Fruit fly (Drosophila melanogaster): Measurements from ENCODE around the gene RPA1.

DNA sequence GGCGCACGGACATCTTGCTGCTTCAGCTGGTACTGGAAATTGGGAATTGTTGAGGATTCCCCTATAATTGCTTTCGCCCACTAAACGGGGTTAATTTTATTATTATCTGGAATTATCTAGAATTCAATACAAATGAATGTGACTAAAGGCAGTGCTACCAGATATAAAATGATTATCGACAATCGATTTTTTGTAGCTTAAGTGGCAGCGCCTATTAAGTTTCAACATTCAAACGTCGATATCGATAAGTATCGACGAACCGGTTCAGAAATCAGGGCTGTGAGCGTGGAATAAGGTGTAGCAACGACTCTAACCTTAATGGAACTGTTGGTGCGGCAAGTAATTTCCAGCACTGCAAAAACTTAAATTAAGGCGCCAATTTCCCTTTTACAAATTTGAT, 40.9 kb upstream of the RPA1 start, which contains the start of gene Sgt1:
- TF ChIP-seq toe (GFP tag; optimal IDR thresholded peaks at IDR 0.05) (peak; percentile 64), Crg-1 (GFP tag; optimal IDR thresholded peaks at IDR 0.05) (peak; percentile 74), CG33017 (tag; optimal IDR thresholded peaks at IDR 0.05) (peak; percentile 29), Mnt (GFP tag; optimal IDR thresholded peaks at IDR 0.05) (peak; percentile 66), ovo (GFP tag; optimal IDR thresholded peaks at IDR 0.05) (peak; percentile 21), CG1620 (GFP tag; optimal IDR thresholded peaks at IDR 0.05) (peak; percentile 76), CG11617 (GFP tag; optimal IDR thresholded peaks at IDR 0.05) (peak; percentile 11), kay (GFP tag; ENCODE audit: borderline replicate concordance) (no peak)

Measured in whole organism, adult.